Worm (Caenorhabditis elegans): ENCODE measurements around the gene F02D8.4.

F02D8.4 gene

DNA sequence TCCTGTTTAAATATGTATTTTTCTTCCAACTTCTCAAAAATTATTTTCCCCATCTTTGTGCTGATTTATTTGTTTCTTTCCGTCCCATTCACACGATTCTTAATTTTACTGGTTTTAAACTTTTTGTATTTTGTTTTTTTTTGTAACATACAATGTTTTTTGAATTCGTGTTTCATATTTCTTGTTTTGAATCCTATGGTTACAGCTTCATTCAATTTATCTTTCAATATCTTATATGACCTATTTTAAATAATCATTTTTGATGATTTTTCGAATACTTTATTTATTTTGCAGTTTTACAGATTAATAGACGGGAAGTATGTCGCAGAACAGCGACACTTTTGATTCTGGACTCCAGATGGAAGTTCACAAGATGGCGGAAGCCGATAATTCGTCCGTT, 20.1 kb downstream of the F02D8.4 start, which contains the start of gene hrde-2:
Gene hrde-2, plus strand, starts transcription at position 301 of the 400 bp plus-strand sequence.
- TF ChIP-seq nhr-10 (tag; optimal IDR thresholded peaks at IDR 0.05) (no peak), elt-1 (tag; optimal IDR thresholded peaks at IDR 0.05) (no peak), lsy-2 (tag; optimal IDR thresholded peaks at IDR 0.05) (no peak), fos-1 (tag; optimal IDR thresholded peaks at IDR 0.05) (no peak), nhr-21 (tag; optimal IDR thresholded peaks at IDR 0.05) (no peak), lin-39 (tag; optimal IDR thresholded peaks at IDR 0.05) (no peak), skn-1 (tag; optimal IDR thresholded peaks at IDR 0.05) (no peak), nhr-6 (tag; optimal IDR thresholded peaks at IDR 0.05) (no peak), sma-3 (GFP tag; optimal IDR thresholded peaks at IDR 0.05) (no peak), unc-62 (GFP tag; optimal IDR thresholded peaks at IDR 0.05) (no peak), ceh-82 (tag; optimal IDR thresholded peaks at IDR 0.05) (no peak), egl-27 (tag; optimal IDR thresholded peaks at IDR 0.05) (no peak), gmeb-1 (tag; optimal IDR thresholded peaks at IDR 0.05) (no peak), ztf-4 (tag; optimal IDR thresholded peaks at IDR 0.05) (no peak), alr-1 (tag; optimal IDR thresholded peaks at IDR 0.05) (no peak), nhr-12 (tag; optimal IDR thresholded peaks at IDR 0.05) (no peak)

DNA sequence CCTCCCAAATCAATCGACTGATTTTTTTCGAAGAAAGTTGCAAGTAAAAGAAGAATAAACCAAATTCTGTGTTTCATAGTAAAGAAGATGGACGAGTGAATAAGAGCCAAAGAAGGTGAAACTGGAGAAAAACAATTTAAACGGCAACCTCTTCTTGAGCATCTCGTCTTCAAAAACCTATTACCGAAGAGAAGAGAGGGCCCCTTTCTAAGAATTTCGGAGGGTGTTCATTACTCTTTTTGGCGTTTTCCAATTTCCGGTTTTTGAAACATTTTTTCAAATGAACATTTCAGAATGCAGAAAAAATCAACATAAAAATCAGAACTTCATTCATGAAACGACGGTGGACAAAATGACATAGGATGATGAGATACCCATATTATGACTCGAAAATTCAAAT, 26.9 kb downstream of the F02D8.4 start, which contains the start of gene nmr-2:
Gene nmr-2, minus strand, starts transcription at position 101 of the 400 bp plus-strand sequence.
- no peak for TF ChIP-seq nhr-10 (tag; optimal IDR thresholded peaks at IDR 0.05)
- no peak for TF ChIP-seq ceh-82 (tag; optimal IDR thresholded peaks at IDR 0.05)
- TF ChIP-seq ztf-4 (tag; optimal IDR thresholded peaks at IDR 0.05) = no peak
- no peak for TF ChIP-seq unc-62 (GFP tag; optimal IDR thresholded peaks at IDR 0.05)
- TF ChIP-seq nhr-23 (tag; optimal IDR thresholded peaks at IDR 0.05) = no peak
- no peak for TF ChIP-seq aly-2 (tag; optimal IDR thresholded peaks at IDR 0.05)
- no peak for TF ChIP-seq lsy-2 (tag; optimal IDR thresholded peaks at IDR 0.05)
- no peak for TF ChIP-seq F13H6.1 (tag; optimal IDR thresholded peaks at IDR 0.05)
- no peak for TF ChIP-seq unc-55 (GFP tag; optimal IDR thresholded peaks at IDR 0.05)
- TF ChIP-seq ceh-16 (tag; optimal IDR thresholded peaks at IDR 0.05) = no peak
- TF ChIP-seq nhr-12 (tag; optimal IDR thresholded peaks at IDR 0.05) = no peak
- no peak for TF ChIP-seq gmeb-1 (tag; optimal IDR thresholded peaks at IDR 0.05)

DNA sequence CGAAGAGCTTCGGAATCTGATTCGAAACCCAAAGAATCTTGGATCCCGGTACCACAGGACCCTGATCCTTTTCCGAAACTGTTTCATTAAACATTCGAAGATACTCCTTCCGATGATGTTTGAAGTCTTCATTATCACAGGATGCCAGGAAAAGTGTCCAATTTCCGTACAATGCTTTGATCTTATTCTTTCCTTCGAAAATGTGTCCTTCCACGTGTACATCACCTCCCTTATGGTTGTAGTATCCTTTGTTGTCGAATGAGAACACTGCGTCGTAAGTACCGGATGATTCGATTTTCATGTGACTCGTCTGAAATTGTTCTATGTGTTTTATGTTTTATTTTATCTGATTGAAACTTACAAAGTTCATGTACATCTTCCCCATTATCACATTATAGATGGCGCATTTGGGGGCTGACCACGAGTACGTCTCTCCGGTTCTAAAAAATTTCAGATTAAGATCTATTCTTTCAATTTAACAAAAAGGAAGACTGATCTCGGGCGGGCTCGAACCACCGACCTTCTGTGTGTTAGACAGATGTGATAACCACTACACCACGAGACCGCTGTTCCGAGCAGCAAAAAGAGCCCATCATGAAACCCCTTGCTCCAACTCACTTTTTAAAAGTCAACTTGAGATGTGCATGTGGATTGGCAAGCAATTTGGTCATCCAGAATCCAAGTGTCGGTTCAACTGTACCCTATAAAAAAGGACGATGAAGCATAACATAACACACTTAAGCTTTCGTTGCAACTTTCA, 28.0 kb downstream of the F02D8.4 start:
- TF ChIP-seq mab-5 (tag; optimal IDR thresholded peaks at IDR 0.05) = no peak
- TF ChIP-seq ztf-1 (GFP tag; conservative IDR thresholded peaks at IDR 0.05) = no peak
- TF ChIP-seq ztf-4 (tag; optimal IDR thresholded peaks at IDR 0.05) = no peak
- no peak for TF ChIP-seq snpc-4 (tag; optimal IDR thresholded peaks at IDR 0.05)
- TF ChIP-seq unc-55 (GFP tag; optimal IDR thresholded peaks at IDR 0.05) = peak; percentile 8
- TF ChIP-seq F13H6.1 (tag; optimal IDR thresholded peaks at IDR 0.05) = peak; percentile 24
- no peak for TF ChIP-seq egl-27 (tag; optimal IDR thresholded peaks at IDR 0.05)
- no peak for TF ChIP-seq crh-2 (tag; optimal IDR thresholded peaks at IDR 0.05)
- no peak for TF ChIP-seq mbf-1 (tag; optimal IDR thresholded peaks at IDR 0.05)
- TF ChIP-seq ZK546.5 (tag; optimal IDR thresholded peaks at IDR 0.05) = no peak
- peak; percentile 50 for TF ChIP-seq nhr-129 (tag; optimal IDR thresholded peaks at IDR 0.05)
- TF ChIP-seq nhr-25 (tag; optimal IDR thresholded peaks at IDR 0.05) = peak; percentile 18
- TF ChIP-seq dmd-4 (tag; optimal IDR thresholded peaks at IDR 0.05) = no peak
- TF ChIP-seq gmeb-1 (tag; optimal IDR thresholded peaks at IDR 0.05) = no peak
- no peak for TF ChIP-seq nhr-12 (tag; optimal IDR thresholded peaks at IDR 0.05)
- no peak for TF ChIP-seq ztf-11 (tag; optimal IDR thresholded peaks at IDR 0.05)
- TF ChIP-seq lsy-2 (tag; optimal IDR thresholded peaks at IDR 0.05) = no peak
- TF ChIP-seq nhr-237 (tag; optimal IDR thresholded peaks at IDR 0.05) = no peak
- TF ChIP-seq lin-39 (tag; optimal IDR thresholded peaks at IDR 0.05) = no peak
- TF ChIP-seq ceh-16 (tag; optimal IDR thresholded peaks at IDR 0.05) = no peak
- no peak for TF ChIP-seq alr-1 (tag; optimal IDR thresholded peaks at IDR 0.05)
- TF ChIP-seq ama-1 (optimal IDR thresholded peaks at IDR 0.05) = peak; percentile 8
- TF ChIP-seq nhr-23 (tag; optimal IDR thresholded peaks at IDR 0.05) = no peak
- no peak for TF ChIP-seq nhr-11 (tag; optimal IDR thresholded peaks at IDR 0.05)
- TF ChIP-seq aly-2 (tag; optimal IDR thresholded peaks at IDR 0.05) = no peak
- no peak for TF ChIP-seq nhr-10 (tag; optimal IDR thresholded peaks at IDR 0.05)
- TF ChIP-seq peb-1 (tag; optimal IDR thresholded peaks at IDR 0.05) = no peak
- no peak for TF ChIP-seq sma-3 (GFP tag; optimal IDR thresholded peaks at IDR 0.05)
- no peak for TF ChIP-seq R02D3.7 (tag; optimal IDR thresholded peaks at IDR 0.05)
- TF ChIP-seq unc-39 (tag; optimal IDR thresholded peaks at IDR 0.05) = no peak
- TF ChIP-seq lin-11 (tag; optimal IDR thresholded peaks at IDR 0.05) = peak; percentile 7
- TF ChIP-seq Y55F3AM.14 (GFP tag; optimal IDR thresholded peaks at IDR 0.05) = no peak
- TF ChIP-seq nhr-6 (tag; optimal IDR thresholded peaks at IDR 0.05) = no peak
- no peak for TF ChIP-seq nhr-77 (tag; optimal IDR thresholded peaks at IDR 0.05)
- TF ChIP-seq unc-62 (GFP tag; optimal IDR thresholded peaks at IDR 0.05) = no peak
- TF ChIP-seq skn-1 (tag; optimal IDR thresholded peaks at IDR 0.05) = no peak
- peak; percentile 27 for TF ChIP-seq sma-9 (GFP tag; optimal IDR thresholded peaks at IDR 0.05)
- no peak for TF ChIP-seq sma-9 (tag; optimal IDR thresholded peaks at IDR 0.05)
- no peak for TF ChIP-seq C34F6.9 (tag; optimal IDR thresholded peaks at IDR 0.05)
- TF ChIP-seq blmp-1 (tag; optimal IDR thresholded peaks at IDR 0.05; ENCODE audit: insufficient read depth) = peak; percentile 6
- TF ChIP-seq elt-1 (tag; optimal IDR thresholded peaks at IDR 0.05) = no peak
- TF ChIP-seq fos-1 (tag; optimal IDR thresholded peaks at IDR 0.05) = no peak
- TF ChIP-seq mdl-1 (tag; optimal IDR thresholded peaks at IDR 0.05) = no peak
- TF ChIP-seq lin-13 (GFP tag; optimal IDR thresholded peaks at IDR 0.05) = no peak

All from whole organism, L2 larva.